Worm (Caenorhabditis elegans) whole organism, L3 larva: ENCODE measurements around the gene srh-45.

Experiments
- ama-1 ChIP-seq: fragments of 150-350 bp; optimal IDR thresholded peaks from 2 replicates; lab custom pipeline; 2018
- ceh-9 ChIP-seq: sonication (generic microtip); optimal IDR thresholded peaks from 2 replicates; lab custom pipeline; 2018; ENCODE audit warnings: missing biosample characterization, missing genetic modification characterization
- daf-12 ChIP-seq: fragments of 150-350 bp; optimal IDR thresholded peaks from 2 replicates; lab custom pipeline; 2014; ENCODE audit warnings: missing biosample characterization, missing genetic modification reagents, missing genetic modification characterization
- egl-27 ChIP-seq: sonication (generic microtip); optimal IDR thresholded peaks from 4 replicates; lab custom pipeline; 2017; ENCODE audit warnings: missing biosample characterization, missing genetic modification reagents, missing genetic modification characterization
- elt-3 ChIP-seq, 3 experiments: fragments of 150-350 bp in 1 of 3; sonication (generic microtip) in 2 of 3; optimal IDR thresholded peaks; 2 replicates in 2 of 3; 4 replicates in 1 of 3; lab custom pipeline; 2014 to 2017; ENCODE audit warnings: missing biosample characterization in 3 of 3, missing genetic modification characterization in 3 of 3
- fkh-10 ChIP-seq: sonication (generic microtip); optimal IDR thresholded peaks from 2 replicates; lab custom pipeline; 2017; ENCODE audit warnings: missing biosample characterization, missing genetic modification reagents, missing genetic modification characterization
- fos-1 ChIP-seq: fragments of 150-350 bp; optimal IDR thresholded peaks from 2 replicates; lab custom pipeline; 2014; ENCODE audit warnings: missing biosample characterization, missing genetic modification characterization
- lin-39 ChIP-seq: fragments of 150-350 bp; optimal IDR thresholded peaks from 2 replicates; lab custom pipeline; 2018; ENCODE audit warnings: missing biosample characterization, missing genetic modification reagents, missing genetic modification characterization
- nhr-237 ChIP-seq: fragments of 150-350 bp; optimal IDR thresholded peaks from 2 replicates; lab custom pipeline; 2014; ENCODE audit warnings: missing biosample characterization, missing genetic modification characterization

ce11 chrV:11294393-11294792 lies 10.4 kb downstream of the srh-45 start, which contains the start of gene T03F7.6:
- TF ChIP-seq fkh-10 (no peak), lin-39 (tag; lab: Kevin White, UChicago) (no peak), daf-12 (tag; lab: Kevin White, UChicago) (no peak), elt-3 (tag; optimal IDR thresholded peaks at IDR 0.05; lab: Kevin White, UChicago) (no peak), ceh-9 (tag; lab: Kevin White, UChicago) (no peak), egl-27 (tag; lab: Kevin White, UChicago) (no peak), ama-1 (lab: Kevin White, UChicago) (no peak), nhr-237 (no peak), fos-1 (tag; lab: Kevin White, UChicago) (no peak)
